Worm (Caenorhabditis elegans): ENCODE measurements around the gene piki-1.

- TF ChIP-seq madf-9 (GFP tag; conservative IDR thresholded peaks at IDR 0.05): no peak
- TF ChIP-seq mdl-1 (tag; optimal IDR thresholded peaks at IDR 0.05): no peak
Measured at ce11 chrX:15285554-15285953, 39.4 kb upstream of the piki-1 start.

Data from whole organism, L4 larva.